Fruit fly (Drosophila melanogaster) S2 (cell line): ENCODE data around the gene CG13998.

Experiments used
- CG8478 ChIP-seq: fragments of >200 bp; optimal IDR thresholded peaks from 2 replicates; lab custom pipeline; 2018
- CTCF ChIP-seq, 2 experiments: fragments of >200 bp; optimal IDR thresholded peaks; 2 replicates each; lab custom pipeline; 2018

DNA sequence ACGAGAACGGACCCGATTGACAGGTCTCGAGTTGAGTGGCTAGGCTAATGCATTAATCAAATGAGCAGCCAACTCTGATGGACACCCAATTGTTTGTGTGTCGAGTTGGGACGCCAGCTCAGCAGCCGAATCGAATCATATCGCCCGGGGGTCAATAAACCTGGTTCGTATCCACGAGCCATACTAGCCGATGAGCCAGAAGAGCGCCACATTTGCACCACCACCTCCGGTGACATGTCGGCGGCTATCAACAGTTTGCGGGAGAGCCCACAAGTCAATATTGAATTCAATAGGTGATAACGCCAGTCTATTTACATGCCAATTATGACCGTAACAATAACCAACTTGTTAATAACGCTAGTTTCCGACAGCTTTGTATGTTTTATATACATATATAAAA, 17.5 kb upstream of the CG13998 start:
- TF ChIP-seq CTCF (optimal IDR thresholded peaks at IDR 0.05; lab: Kevin White, UChicago) (no peak), CG8478 (lab: Kevin White, UChicago) (no peak)
